Worm (Caenorhabditis elegans): ENCODE measurements around the gene tiar-1.

The tiar-1 gene

DNA sequence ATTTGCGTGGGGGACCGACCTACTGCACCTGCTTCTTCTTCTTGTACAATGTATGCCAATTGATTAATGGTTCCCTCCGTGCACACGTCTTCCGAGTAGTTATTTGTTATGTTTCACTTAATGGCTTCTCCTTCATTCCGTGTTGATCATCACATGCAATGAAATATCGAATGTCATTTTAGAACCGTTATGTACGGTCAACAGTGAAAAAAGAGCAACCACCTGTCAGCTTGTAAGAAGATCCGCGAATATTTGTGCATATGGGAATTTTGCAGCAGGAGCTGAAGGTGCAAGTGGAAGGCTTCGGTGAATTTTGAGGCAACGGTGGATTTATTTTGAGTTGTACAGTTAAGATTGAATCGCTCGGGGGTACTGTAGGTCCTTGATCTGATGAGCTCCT is 22.0 kb upstream of the tiar-1 start:
- no peak for TF ChIP-seq nhr-232 (tag; optimal IDR thresholded peaks at IDR 0.05)
- TF ChIP-seq madf-2 (tag; optimal IDR thresholded peaks at IDR 0.05), result no peak
- TF ChIP-seq Y22D7AL.16 (tag; optimal IDR thresholded peaks at IDR 0.05), result no peak
- no peak for TF ChIP-seq pros-1 (tag; optimal IDR thresholded peaks at IDR 0.05)
- no peak for TF ChIP-seq sox-4 (tag; optimal IDR thresholded peaks at IDR 0.05)
- TF ChIP-seq pha-2 (tag; optimal IDR thresholded peaks at IDR 0.05), result no peak
- no peak for TF ChIP-seq npax-4 (tag; optimal IDR thresholded peaks at IDR 0.05)
- TF ChIP-seq fkh-6 (tag; optimal IDR thresholded peaks at IDR 0.05), result no peak
- no peak for TF ChIP-seq ets-4 (tag; optimal IDR thresholded peaks at IDR 0.05)
- no peak for TF ChIP-seq fax-1 (tag; optimal IDR thresholded peaks at IDR 0.05)
- no peak for TF ChIP-seq rnt-1 (tag; optimal IDR thresholded peaks at IDR 0.05)
- no peak for TF ChIP-seq ceh-18 (tag; optimal IDR thresholded peaks at IDR 0.05)
- TF ChIP-seq ama-1 (optimal IDR thresholded peaks at IDR 0.05), result no peak
- no peak for TF ChIP-seq pqm-1 (tag; optimal IDR thresholded peaks at IDR 0.05)
- no peak for TF ChIP-seq F13H6.1 (tag; optimal IDR thresholded peaks at IDR 0.05)
- TF ChIP-seq hlh-13 (GFP tag; optimal IDR thresholded peaks at IDR 0.05), result no peak

ce11 chrII:5735744-5736143 is 21.1 kb upstream of the tiar-1 start:
- no peak for TF ChIP-seq elt-2 (tag; optimal IDR thresholded peaks at IDR 0.05)
- no peak for TF ChIP-seq sox-4 (tag; optimal IDR thresholded peaks at IDR 0.05)
- no peak for TF ChIP-seq gmeb-2 (tag; optimal IDR thresholded peaks at IDR 0.05)
- TF ChIP-seq dmd-4 (tag; optimal IDR thresholded peaks at IDR 0.05; ENCODE audit: borderline replicate concordance), result no peak
- no peak for TF ChIP-seq unc-55 (GFP tag; optimal IDR thresholded peaks at IDR 0.05)
- TF ChIP-seq npax-4 (tag; optimal IDR thresholded peaks at IDR 0.05), result no peak
- no peak for TF ChIP-seq ceh-2 (tag; optimal IDR thresholded peaks at IDR 0.05)
- no peak for TF ChIP-seq sdc-2 (tag; optimal IDR thresholded peaks at IDR 0.05)
- TF ChIP-seq pat-9 (tag; optimal IDR thresholded peaks at IDR 0.05), result no peak
- no peak for TF ChIP-seq mec-3 (tag; optimal IDR thresholded peaks at IDR 0.05; ENCODE audit: borderline replicate concordance)

DNA sequence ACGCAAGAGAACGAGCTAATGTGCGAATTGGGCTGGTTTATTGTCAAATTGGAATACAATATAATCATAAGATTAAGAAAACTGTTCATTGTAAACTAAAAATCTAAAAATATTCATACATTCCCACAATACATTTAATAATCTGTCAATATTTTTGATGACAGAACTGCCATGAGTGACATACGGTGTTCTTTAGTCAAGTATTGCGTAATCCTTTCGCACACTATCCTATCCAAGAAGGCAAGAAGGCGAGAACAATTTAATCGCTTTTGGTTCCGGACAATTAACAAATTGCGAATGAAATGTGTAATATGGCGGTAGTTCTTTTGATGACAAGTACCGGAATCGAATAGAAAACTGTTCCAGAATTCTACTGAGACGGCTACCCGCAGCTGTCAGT is 20.3 kb upstream of the tiar-1 start:
- TF ChIP-seq madf-2 (tag; optimal IDR thresholded peaks at IDR 0.05) (no peak), fax-1 (tag; optimal IDR thresholded peaks at IDR 0.05) (no peak), rnt-1 (tag; optimal IDR thresholded peaks at IDR 0.05) (no peak), ceh-24 (tag; optimal IDR thresholded peaks at IDR 0.05) (no peak), ets-4 (tag; optimal IDR thresholded peaks at IDR 0.05) (no peak), K02D7.2 (tag; optimal IDR thresholded peaks at IDR 0.05) (no peak), pha-2 (tag; optimal IDR thresholded peaks at IDR 0.05) (no peak), hlh-30 (tag; optimal IDR thresholded peaks at IDR 0.05; ENCODE audit: insufficient read depth) (no peak), nfya-1 (tag; optimal IDR thresholded peaks at IDR 0.05) (no peak), nhr-11 (tag; optimal IDR thresholded peaks at IDR 0.05) (no peak), F13H6.1 (tag; optimal IDR thresholded peaks at IDR 0.05) (no peak), eyg-1 (tag; optimal IDR thresholded peaks at IDR 0.05) (no peak), pag-3 (tag; optimal IDR thresholded peaks at IDR 0.05; ENCODE audit: borderline replicate concordance) (no peak), pros-1 (tag; optimal IDR thresholded peaks at IDR 0.05) (no peak), unc-55 (GFP tag; optimal IDR thresholded peaks at IDR 0.05) (no peak)

DNA sequence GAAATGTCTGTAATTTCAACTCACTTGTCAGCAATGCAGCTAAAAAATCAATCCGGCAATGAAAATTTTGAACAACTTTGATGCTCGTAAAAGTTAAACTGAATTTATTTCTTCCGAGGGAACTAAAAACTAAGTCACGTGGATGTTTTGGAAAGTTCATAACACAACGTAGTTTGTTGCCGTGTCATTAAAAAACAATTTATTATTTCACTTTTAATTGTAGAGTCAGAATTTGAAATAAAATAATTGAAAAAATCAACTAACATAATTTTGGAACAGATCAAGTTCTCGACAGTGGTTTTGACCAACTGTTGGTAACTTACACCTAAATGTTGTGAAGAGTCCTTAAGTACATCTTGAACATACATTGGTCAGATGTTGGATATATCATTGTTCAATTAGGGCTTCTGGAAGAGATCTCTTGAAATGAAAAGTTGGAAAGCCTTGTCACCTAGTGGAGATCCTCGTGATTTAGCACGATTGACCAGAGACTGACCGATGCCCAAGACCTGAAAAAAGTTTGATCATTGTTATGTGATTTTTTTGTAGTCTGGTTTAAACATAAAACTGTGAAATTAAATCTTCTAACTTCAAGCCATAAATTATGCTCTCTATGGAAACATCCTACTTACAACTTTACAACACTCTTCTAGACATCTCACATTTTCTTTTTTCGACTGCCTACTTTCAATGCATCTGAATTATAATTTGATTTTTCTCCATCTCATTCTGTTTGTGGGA is 15.9 kb upstream of the tiar-1 start, which contains the start of the genes C18A3.7 and C18A3.11:
Gene C18A3.7, minus strand, starts transcription at position 101 of the 741 bp plus-strand sequence.
Gene C18A3.11, plus strand, starts transcription at position 691 of the 741 bp plus-strand sequence.
- TF ChIP-seq fax-1 (tag; optimal IDR thresholded peaks at IDR 0.05) (no peak), ceh-6 (GFP tag; optimal IDR thresholded peaks at IDR 0.05) (no peak), pat-9 (tag; optimal IDR thresholded peaks at IDR 0.05) (no peak), dmd-4 (tag; optimal IDR thresholded peaks at IDR 0.05; ENCODE audit: borderline replicate concordance) (no peak), ztf-16 (tag; optimal IDR thresholded peaks at IDR 0.05) (no peak), che-1 (tag; optimal IDR thresholded peaks at IDR 0.05) (no peak), rnt-1 (tag; optimal IDR thresholded peaks at IDR 0.05) (no peak), ceh-45 (GFP tag; IDR thresholded peaks at IDR 0.05) (no peak), ahr-1 (tag; optimal IDR thresholded peaks at IDR 0.05) (no peak), hlh-8 (tag; optimal IDR thresholded peaks at IDR 0.05) (no peak), nhr-232 (tag; optimal IDR thresholded peaks at IDR 0.05) (no peak), npax-4 (tag; optimal IDR thresholded peaks at IDR 0.05) (no peak), dve-1 (tag; optimal IDR thresholded peaks at IDR 0.05) (no peak), syd-9 (tag; optimal IDR thresholded peaks at IDR 0.05) (no peak), lin-11 (tag; optimal IDR thresholded peaks at IDR 0.05) (no peak)
